Worm (Caenorhabditis elegans) whole organism, L1 larva: Measurements from ENCODE around the gene rer-1.

ENCODE experiments used
- C34B4.2 ChIP-seq: sonication (generic microtip); optimal IDR thresholded peaks from 2 replicates; lab custom pipeline; 2017; ENCODE audit warnings: mild to moderate bottlenecking, missing genetic modification characterization, missing compliant biosample characterization
- F16B12.6 ChIP-seq: fragments of 150-350 bp; optimal IDR thresholded peaks from 2 replicates; lab custom pipeline; 2014; ENCODE audit warnings: missing biosample characterization, missing genetic modification characterization
- Y116A8C.19 ChIP-seq: sonication (generic microtip); optimal IDR thresholded peaks from 2 replicates; lab custom pipeline; 2016; ENCODE audit warnings: missing compliant biosample characterization, missing genetic modification characterization, borderline replicate concordance
- alr-1 ChIP-seq: fragments of 200-800 bp; sonication (Bioruptor generic); optimal IDR thresholded peaks from 2 replicates; lab custom pipeline; 2018; ENCODE audit warnings: borderline replicate concordance, mild to moderate bottlenecking, missing genetic modification characterization, missing compliant biosample characterization
- ama-1 ChIP-seq: fragments of 150-350 bp; optimal IDR thresholded peaks from 2 replicates; lab custom pipeline; 2014
- blmp-1 ChIP-seq: fragments of 150-350 bp; optimal IDR thresholded peaks from 2 replicates; lab custom pipeline; 2014; ENCODE audit warnings: missing biosample characterization, missing genetic modification characterization
- ceh-8 ChIP-seq: fragments of 200-800 bp; sonication (Bioruptor generic); optimal IDR thresholded peaks from 2 replicates; lab custom pipeline; 2018; ENCODE audit warnings: mild to moderate bottlenecking, missing genetic modification characterization, moderate library complexity, missing compliant biosample characterization
- ces-1 ChIP-seq: fragments of 150-350 bp; optimal IDR thresholded peaks from 2 replicates; lab custom pipeline; 2014; ENCODE audit warnings: missing biosample characterization, missing genetic modification reagents, missing genetic modification characterization
- dpl-1 ChIP-seq, 3 experiments: fragments of 150-350 bp in 2 of 3; sonication (generic microtip) in 1 of 3; optimal IDR thresholded peaks; 2 replicates each; lab custom pipeline; 2014 to 2017; ENCODE audit warnings: missing biosample characterization in 3 of 3, missing genetic modification characterization in 3 of 3, missing genetic modification reagents in 3 of 3
- dsc-1 ChIP-seq: sonication (generic microtip); optimal IDR thresholded peaks from 2 replicates; lab custom pipeline; 2016; ENCODE audit warnings: mild to moderate bottlenecking, missing genetic modification characterization, missing compliant biosample characterization
- efl-1 ChIP-seq, 4 experiments: fragments of 150-350 bp; optimal IDR thresholded peaks in 3 of 4; peaks in 1 of 4; 1 replicate in 1 of 4; 2 replicates in 3 of 4; lab custom pipeline; 2014; ENCODE audit warnings: missing biosample characterization in 2 of 4, missing genetic modification characterization in 2 of 4, missing genetic modification reagents in 2 of 4
- egl-13 ChIP-seq: sonication (generic microtip); optimal IDR thresholded peaks from 2 replicates; lab custom pipeline; 2016; ENCODE audit warnings: missing genotype, missing genetic modification reagents, missing genetic modification characterization, missing compliant biosample characterization
- egl-27 ChIP-seq, 2 experiments: fragments of 150-350 bp in 1 of 2; sonication (generic microtip); optimal IDR thresholded peaks; 3 replicates each; lab custom pipeline; 2017 to 2018; ENCODE audit warnings: missing biosample characterization in 2 of 2, missing genetic modification characterization in 2 of 2, missing genetic modification reagents in 2 of 2
- elt-3 ChIP-seq, 6 experiments: fragments of 150-350 bp in 1 of 6; sonication (generic microtip); optimal IDR thresholded peaks; 2 replicates each; lab custom pipeline; 2017 to 2018; ENCODE audit warnings: missing biosample characterization in 6 of 6, missing genetic modification characterization in 6 of 6, inconsistent platforms in 1 of 6
- ets-5 ChIP-seq: fragments of 200-800 bp; sonication (Bioruptor generic); IDR thresholded peaks from 2 replicates; pipeline ENCODE4 v1.3.6; 2022; ENCODE audit warnings: missing genetic modification characterization, missing compliant biosample characterization
- fkh-10 ChIP-seq: sonication (generic microtip); optimal IDR thresholded peaks from 2 replicates; lab custom pipeline; 2017; ENCODE audit warnings: missing biosample characterization, missing genetic modification reagents, missing genetic modification characterization
- fkh-4 ChIP-seq: sonication (generic microtip); optimal IDR thresholded peaks from 2 replicates; lab custom pipeline; 2016; ENCODE audit warnings: missing compliant biosample characterization, missing genetic modification characterization, borderline replicate concordance
- grh-1 ChIP-seq: fragments of 200-800 bp; sonication (Bioruptor generic); IDR thresholded peaks from 2 replicates; pipeline ENCODE4 v1.3.6; 2022; ENCODE audit warnings: missing genetic modification reagents, missing genetic modification characterization, missing compliant biosample characterization
- hlh-17 ChIP-seq: fragments of 200-800 bp; sonication (Bioruptor generic); optimal IDR thresholded peaks from 2 replicates; lab custom pipeline; 2018; ENCODE audit warnings: missing genetic modification characterization, mild to moderate bottlenecking, missing compliant biosample characterization, moderate library complexity, borderline replicate concordance
- hlh-4 ChIP-seq: sonication (generic microtip); optimal IDR thresholded peaks from 2 replicates; lab custom pipeline; 2016; ENCODE audit warnings: mild to moderate bottlenecking, missing genetic modification characterization, missing compliant biosample characterization
- hpl-2 ChIP-seq: fragments of 150-350 bp; optimal IDR thresholded peaks from 2 replicates; lab custom pipeline; 2014; ENCODE audit warnings: missing biosample characterization, missing genetic modification reagents, missing genetic modification characterization
- irx-1 ChIP-seq: sonication (generic microtip); optimal IDR thresholded peaks from 2 replicates; lab custom pipeline; 2016; ENCODE audit warnings: missing genetic modification characterization, missing compliant biosample characterization
- isw-1 ChIP-seq: fragments of 200-800 bp; sonication (Bioruptor generic); IDR thresholded peaks from 2 replicates; pipeline ENCODE4 v1.3.6; 2022; ENCODE audit warnings: missing genetic modification characterization, missing compliant biosample characterization
- lin-13 ChIP-seq: fragments of 150-350 bp; optimal IDR thresholded peaks from 2 replicates; lab custom pipeline; 2014; ENCODE audit warnings: missing biosample characterization, missing genetic modification reagents, missing genetic modification characterization
- lin-15B ChIP-seq: fragments of 150-350 bp; sonication (generic microtip); optimal IDR thresholded peaks from 3 replicates; lab custom pipeline; 2014; ENCODE audit warnings: missing biosample characterization, missing genetic modification characterization
- lin-35 ChIP-seq, 2 experiments: fragments of 150-350 bp; optimal IDR thresholded peaks; 2 replicates each; lab custom pipeline; 2014; ENCODE audit warnings: missing biosample characterization in 2 of 2, missing genetic modification characterization in 2 of 2, missing genetic modification reagents in 2 of 2
- lin-39 ChIP-seq: fragments of 150-350 bp; optimal IDR thresholded peaks from 2 replicates; lab custom pipeline; 2014; ENCODE audit warnings: missing biosample characterization, missing genetic modification reagents, missing genetic modification characterization
- lir-3 ChIP-seq: sonication (generic microtip); optimal IDR thresholded peaks from 2 replicates; lab custom pipeline; 2016; ENCODE audit warnings: mild to moderate bottlenecking, missing genetic modification characterization, moderate library complexity, missing compliant biosample characterization; ENCODE audit not compliant: poor library complexity
- mdl-1 ChIP-seq, 2 experiments: fragments of 150-350 bp; optimal IDR thresholded peaks; 2 replicates each; lab custom pipeline; 2014 to 2017; ENCODE audit warnings: missing biosample characterization in 2 of 2, missing genetic modification characterization in 2 of 2, inconsistent platforms in 1 of 2
- nhr-11 ChIP-seq: fragments of 150-350 bp; optimal IDR thresholded peaks from 2 replicates; lab custom pipeline; 2014; ENCODE audit warnings: missing biosample characterization, missing genetic modification characterization
- nhr-237 ChIP-seq: fragments of 150-350 bp; optimal IDR thresholded peaks from 2 replicates; lab custom pipeline; 2014; ENCODE audit warnings: missing biosample characterization, missing genetic modification characterization
- nhr-28 ChIP-seq: fragments of 150-350 bp; optimal IDR thresholded peaks from 2 replicates; lab custom pipeline; 2014; ENCODE audit warnings: missing biosample characterization, missing genetic modification characterization
- nhr-47 ChIP-seq: sonication (generic microtip); optimal IDR thresholded peaks from 2 replicates; lab custom pipeline; 2016; ENCODE audit warnings: mild to moderate bottlenecking, missing genetic modification characterization, moderate library complexity, missing compliant biosample characterization
- nhr-71 ChIP-seq: sonication (generic microtip); optimal IDR thresholded peaks from 2 replicates; lab custom pipeline; 2016; ENCODE audit warnings: mild to moderate bottlenecking, missing genetic modification characterization, moderate library complexity, missing compliant biosample characterization
- nhr-76 ChIP-seq: sonication (generic microtip); optimal IDR thresholded peaks from 2 replicates; lab custom pipeline; 2017; ENCODE audit warnings: missing biosample characterization, missing genetic modification characterization
- nhr-85 ChIP-seq: sonication (generic microtip); peaks from one replicate; lab custom pipeline; 2016; ENCODE audit warnings: missing genetic modification characterization, inconsistent platforms, missing compliant biosample characterization
- skn-1 ChIP-seq: fragments of 150-350 bp; optimal IDR thresholded peaks from 2 replicates; lab custom pipeline; 2014; ENCODE audit warnings: missing biosample characterization, missing genetic modification characterization
- snpc-4 ChIP-seq: fragments of 150-350 bp; optimal IDR thresholded peaks from 2 replicates; lab custom pipeline; 2014; ENCODE audit warnings: missing biosample characterization, missing genetic modification characterization
- snu-23 ChIP-seq: sonication (generic microtip); optimal IDR thresholded peaks from 2 replicates; lab custom pipeline; 2016; ENCODE audit warnings: missing genetic modification characterization, missing compliant biosample characterization
- sox-4 ChIP-seq: sonication (generic microtip); optimal IDR thresholded peaks from 2 replicates; lab custom pipeline; 2016; ENCODE audit warnings: missing genetic modification characterization, missing compliant biosample characterization
- sptf-1 ChIP-seq: fragments of 150-350 bp; optimal IDR thresholded peaks from 2 replicates; lab custom pipeline; 2014; ENCODE audit warnings: missing biosample characterization, missing genetic modification characterization
- swsn-7 ChIP-seq: sonication (generic microtip); optimal IDR thresholded peaks from 2 replicates; lab custom pipeline; 2016; ENCODE audit warnings: missing genetic modification characterization, missing compliant biosample characterization
- tbx-2 ChIP-seq: sonication (generic microtip); optimal IDR thresholded peaks from 2 replicates; lab custom pipeline; 2016; ENCODE audit warnings: missing genetic modification characterization, missing compliant biosample characterization
- tlp-1 ChIP-seq: fragments of 150-350 bp; optimal IDR thresholded peaks from 2 replicates; lab custom pipeline; 2014; ENCODE audit warnings: missing biosample characterization, missing genetic modification characterization
- unc-130 ChIP-seq: fragments of 150-350 bp; optimal IDR thresholded peaks from 2 replicates; lab custom pipeline; 2017; ENCODE audit warnings: missing biosample characterization, missing genetic modification characterization, inconsistent platforms
- unc-30 ChIP-seq: sonication (generic microtip); optimal IDR thresholded peaks from 2 replicates; lab custom pipeline; 2017; ENCODE audit warnings: missing biosample characterization, missing genetic modification characterization
- unc-86 ChIP-seq: sonication (generic microtip); optimal IDR thresholded peaks from 2 replicates; lab custom pipeline; 2016; ENCODE audit warnings: missing genetic modification characterization, missing compliant biosample characterization
- unc-98 ChIP-seq: fragments of 200-800 bp; sonication (Bioruptor generic); IDR thresholded peaks from 2 replicates; pipeline ENCODE4 v1.3.6; 2022; ENCODE audit warnings: missing genetic modification characterization, missing compliant biosample characterization
- vab-15 ChIP-seq: sonication (generic microtip); optimal IDR thresholded peaks from 2 replicates; lab custom pipeline; 2017; ENCODE audit warnings: missing genotype, mild to moderate bottlenecking, missing genetic modification characterization, missing compliant biosample characterization
- zag-1 ChIP-seq: fragments of 150-350 bp; optimal IDR thresholded peaks from 2 replicates; lab custom pipeline; 2014; ENCODE audit warnings: missing biosample characterization, missing genetic modification characterization
- zip-4 ChIP-seq: fragments of 200-800 bp; sonication (Bioruptor generic); optimal IDR thresholded peaks from 2 replicates; lab custom pipeline; 2018; ENCODE audit warnings: mild to moderate bottlenecking, missing genetic modification characterization, moderate library complexity, missing compliant biosample characterization
- ztf-4 ChIP-seq: fragments of 150-350 bp; optimal IDR thresholded peaks from 2 replicates; lab custom pipeline; 2014; ENCODE audit warnings: missing biosample characterization, missing genetic modification characterization

The rer-1 gene

DNA sequence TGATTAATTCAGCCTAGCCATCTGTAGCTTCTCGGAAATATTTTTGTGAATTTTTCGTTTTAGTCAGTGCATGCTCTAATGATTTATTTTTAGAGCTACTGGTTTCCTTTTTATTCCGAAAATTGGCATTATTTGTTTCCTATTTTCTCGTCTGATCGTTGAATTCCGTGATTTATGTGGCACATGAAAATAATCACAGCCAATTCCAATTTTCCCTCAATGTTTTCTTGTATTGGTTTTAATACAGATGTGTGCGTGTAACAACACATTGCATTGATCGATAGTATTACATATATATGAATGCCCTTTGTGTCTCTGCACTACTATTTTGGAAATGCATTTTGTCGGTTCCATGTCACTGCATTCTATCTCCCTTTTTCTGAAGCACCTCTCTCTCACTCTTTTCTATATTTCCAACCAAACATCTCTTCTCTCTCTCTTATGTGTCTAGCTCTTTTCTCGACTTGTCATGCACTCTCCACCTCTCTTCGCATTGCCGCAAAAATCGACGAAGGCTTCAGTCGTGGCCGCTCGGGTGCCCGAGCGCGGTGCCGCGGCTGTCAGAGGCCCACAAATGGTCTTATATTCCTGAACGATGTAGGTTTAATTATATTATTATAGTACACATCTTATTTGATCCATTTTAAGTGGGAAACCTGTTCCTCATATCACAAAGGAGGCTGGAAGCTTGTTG, 26.8 kb upstream of the rer-1 start (continued):
- no peak for TF ChIP-seq egl-27 (tag; optimal IDR thresholded peaks at IDR 0.05; lab: Kevin White, UChicago)
- peak in 1 of 3 experiments; percentile 26 for TF ChIP-seq dpl-1 (GFP tag; optimal IDR thresholded peaks at IDR 0.05; lab: Kevin White, UChicago)
- no peak for TF ChIP-seq ets-5 (GFP tag; lab: Robert Waterston, UW)
- peak; percentile 30 for TF ChIP-seq unc-86
- TF ChIP-seq ceh-8: peak; percentile 10
- TF ChIP-seq Y116A8C.19 (tag; lab: Kevin White, UChicago): no peak
- no peak for TF ChIP-seq C34B4.2 (tag; lab: Kevin White, UChicago)
- peak; percentile 52 for TF ChIP-seq nhr-71 (tag; lab: Kevin White, UChicago)
- TF ChIP-seq nhr-76 (tag; lab: Kevin White, UChicago): no peak
- TF ChIP-seq lin-39 (tag; lab: Kevin White, UChicago): no peak
- TF ChIP-seq tlp-1 (tag; lab: Kevin White, UChicago): no peak
- TF ChIP-seq hlh-4 (tag; lab: Kevin White, UChicago): no peak
- TF ChIP-seq fkh-10 (GFP tag; lab: Kevin White, UChicago): no peak
- TF ChIP-seq isw-1 (GFP tag; lab: Robert Waterston, UW): no peak
- no peak for TF ChIP-seq alr-1 (tag; lab: Kevin White, UChicago)
- no peak for TF ChIP-seq nhr-85 (tag; lab: Kevin White, UChicago)
- no peak for TF ChIP-seq ztf-4 (tag; lab: Kevin White, UChicago)
- TF ChIP-seq nhr-11: no peak
- peak in 1 of 2 experiments; percentile 26 for TF ChIP-seq lin-35 (GFP tag; optimal IDR thresholded peaks at IDR 0.05; lab: Kevin White, UChicago)
- no peak for TF ChIP-seq sox-4 (tag; lab: Kevin White, UChicago)
- TF ChIP-seq ces-1 (GFP tag; lab: Kevin White, UChicago): no peak
- peak; percentile 78 for TF ChIP-seq fkh-4 (tag; lab: Kevin White, UChicago)
- TF ChIP-seq lin-13 (GFP tag; lab: Kevin White, UChicago): no peak
- peak; percentile 5 for TF ChIP-seq F16B12.6
- TF ChIP-seq vab-15 (tag; lab: Kevin White, UChicago): no peak
- TF ChIP-seq mdl-1 (tag; optimal IDR thresholded peaks at IDR 0.05; lab: Kevin White, UChicago): no peak
- TF ChIP-seq dsc-1 (tag; lab: Kevin White, UChicago): peak; percentile 97
- TF ChIP-seq snpc-4 (tag; lab: Kevin White, UChicago): no peak
- no peak for TF ChIP-seq grh-1 (GFP tag; lab: Robert Waterston, UW)
- TF ChIP-seq blmp-1 (tag; lab: Kevin White, UChicago): no peak
- TF ChIP-seq egl-13: peak; percentile 50
- TF ChIP-seq skn-1 (tag; lab: Kevin White, UChicago): peak; percentile 8
- no peak for TF ChIP-seq lin-15B (tag; lab: Kevin White, UChicago)
- TF ChIP-seq efl-1 (optimal IDR thresholded peaks at IDR 0.05; lab: Kevin White, UChicago): peak; percentile 28 to 57
- TF ChIP-seq efl-1 (GFP tag; optimal IDR thresholded peaks at IDR 0.05 in 1 of 2; lab: Kevin White, UChicago): no peak
- no peak for TF ChIP-seq zip-4 (GFP tag; lab: Kevin White, UChicago)
- peak; percentile 7 for TF ChIP-seq swsn-7 (tag; lab: Kevin White, UChicago)
- no peak for TF ChIP-seq unc-98
- TF ChIP-seq unc-30: no peak
- peak; percentile 27 for TF ChIP-seq nhr-47 (tag; lab: Kevin White, UChicago)
- no peak for TF ChIP-seq unc-130
- peak; percentile 52 for TF ChIP-seq snu-23 (GFP tag; lab: Kevin White, UChicago)
- no peak for TF ChIP-seq elt-3 (tag; optimal IDR thresholded peaks at IDR 0.05; lab: Kevin White, UChicago)
- TF ChIP-seq nhr-237 (tag; lab: Kevin White, UChicago): no peak
- peak; percentile 37 for TF ChIP-seq zag-1 (tag; lab: Kevin White, UChicago)
- no peak for TF ChIP-seq hlh-17 (GFP tag; lab: Kevin White, UChicago)
- peak; percentile 79 for TF ChIP-seq ama-1 (lab: Kevin White, UChicago)
- TF ChIP-seq nhr-28 (tag; lab: Kevin White, UChicago): no peak
- no peak for TF ChIP-seq sptf-1 (tag; lab: Kevin White, UChicago)
- no peak for TF ChIP-seq irx-1 (tag; lab: Kevin White, UChicago)
- TF ChIP-seq hpl-2: no peak
- no peak for TF ChIP-seq tbx-2 (tag; lab: Kevin White, UChicago)
- TF ChIP-seq lir-3 (tag; lab: Kevin White, UChicago): no peak
